Worm (Caenorhabditis elegans) whole organism, mixed stage, embryonic: Measurements from ENCODE around the gene C29F7.1.

Source experiments
- M03D4.4 ChIP-seq: sonication (generic microtip); optimal IDR thresholded peaks from 2 replicates; lab custom pipeline; 2017; ENCODE audit warnings: mild to moderate bottlenecking, missing genetic modification characterization, missing compliant biosample characterization
- bed-3 ChIP-seq: fragments of 200-800 bp; sonication (Bioruptor generic); optimal IDR thresholded peaks from 3 replicates; lab custom pipeline; 2018; ENCODE audit warnings: mild to moderate bottlenecking, missing genetic modification characterization, moderate library complexity, missing compliant biosample characterization
- ceh-39 ChIP-seq: fragments of 150-350 bp; optimal IDR thresholded peaks from 2 replicates; lab custom pipeline; 2014; ENCODE audit warnings: missing biosample characterization, missing genetic modification characterization
- cnd-1 ChIP-seq: fragments of 200-800 bp; sonication (Bioruptor generic); optimal IDR thresholded peaks from 2 replicates; lab custom pipeline; 2018; ENCODE audit warnings: mild to moderate bottlenecking, missing genetic modification characterization, missing compliant biosample characterization
- ham-2 ChIP-seq: fragments of 200-800 bp; sonication (Bioruptor generic); optimal IDR thresholded peaks from 2 replicates; lab custom pipeline; 2018; ENCODE audit warnings: mild to moderate bottlenecking, missing genetic modification characterization, missing compliant biosample characterization
- lin-13 ChIP-seq: fragments of 150-350 bp; optimal IDR thresholded peaks from 2 replicates; lab custom pipeline; 2014; ENCODE audit warnings: missing biosample characterization, missing genetic modification characterization
- mep-1 ChIP-seq: fragments of 150-350 bp; optimal IDR thresholded peaks from 2 replicates; lab custom pipeline; 2017; ENCODE audit warnings: missing biosample characterization, missing genetic modification reagents, missing genetic modification characterization, inconsistent platforms
- mls-2 ChIP-seq: sonication (generic microtip); optimal IDR thresholded peaks from 2 replicates; lab custom pipeline; 2016; ENCODE audit warnings: mild to moderate bottlenecking, missing genetic modification characterization, moderate library complexity, missing compliant biosample characterization
- snpc-4 ChIP-seq: fragments of 150-350 bp; optimal IDR thresholded peaks from 2 replicates; lab custom pipeline; 2014; ENCODE audit warnings: missing biosample characterization, missing genetic modification characterization
- unc-120 ChIP-seq: sonication (generic microtip); optimal IDR thresholded peaks from 2 replicates; lab custom pipeline; 2017; ENCODE audit warnings: missing genetic modification characterization, missing compliant biosample characterization; ENCODE audit not compliant: poor library complexity, severe bottlenecking
- unc-39 ChIP-seq: fragments of 150-350 bp; optimal IDR thresholded peaks from 2 replicates; lab custom pipeline; 2014; ENCODE audit warnings: missing biosample characterization, missing genetic modification characterization
- zip-8 ChIP-seq: fragments of 150-350 bp; optimal IDR thresholded peaks from 2 replicates; lab custom pipeline; 2014; ENCODE audit warnings: missing biosample characterization, missing genetic modification characterization
- ztf-11 ChIP-seq: fragments of 150-350 bp; optimal IDR thresholded peaks from 2 replicates; lab custom pipeline; 2014; ENCODE audit warnings: missing biosample characterization, missing genetic modification characterization

The C29F7.1 gene

ce11 chrX:13463793-13464192 is 54.1 kb downstream of the C29F7.1 start, which contains the start of gene F02D10.2:
F02D10.2 (minus strand) TSS chrX:13463893.
- TF ChIP-seq mep-1 (tag; lab: Kevin White, UChicago), result no peak
- no peak for TF ChIP-seq lin-13 (tag; lab: Kevin White, UChicago)
- TF ChIP-seq M03D4.4 (tag; lab: Kevin White, UChicago), result no peak
- no peak for TF ChIP-seq bed-3 (GFP tag; lab: Kevin White, UChicago)
- no peak for TF ChIP-seq mls-2 (tag; lab: Kevin White, UChicago)
- TF ChIP-seq unc-39 (tag; lab: Kevin White, UChicago), result no peak
- TF ChIP-seq cnd-1 (tag; lab: Kevin White, UChicago), result no peak
- TF ChIP-seq ham-2 (GFP tag; lab: Kevin White, UChicago), result no peak
- TF ChIP-seq ztf-11 (tag; lab: Kevin White, UChicago), result no peak
- TF ChIP-seq snpc-4 (tag; lab: Kevin White, UChicago), result no peak
- TF ChIP-seq ceh-39 (tag; lab: Kevin White, UChicago), result no peak
- no peak for TF ChIP-seq zip-8 (tag; lab: Kevin White, UChicago)
- no peak for TF ChIP-seq unc-120 (tag; lab: Kevin White, UChicago)
